Worm (Caenorhabditis elegans) whole organism, L4 larva: Measurements from ENCODE around the gene F27B3.6.

ENCODE experiments used
- F10B5.3 ChIP-seq: sonication (generic microtip); optimal IDR thresholded peaks from 2 replicates; lab custom pipeline; 2016; ENCODE audit warnings: mild to moderate bottlenecking, missing genetic modification characterization, missing compliant biosample characterization
- F26F4.8 ChIP-seq: fragments of 200-800 bp; sonication (Bioruptor generic); conservative IDR thresholded peaks from 2 replicates; pipeline ENCODE4 v1.3.6; 2022; ENCODE audit warnings: missing genetic modification characterization, missing compliant biosample characterization
- F49E8.2 ChIP-seq: sonication (generic microtip); optimal IDR thresholded peaks from 2 replicates; lab custom pipeline; 2016; ENCODE audit warnings: missing compliant biosample characterization, mild to moderate bottlenecking, missing genetic modification characterization, borderline replicate concordance
- R02D3.7 ChIP-seq: fragments of 150-350 bp; sonication (generic microtip); optimal IDR thresholded peaks from 3 replicates; lab custom pipeline; 2014; ENCODE audit warnings: missing biosample characterization, missing genetic modification characterization
- Y105C5A.15 ChIP-seq: fragments of 200-800 bp; sonication (Bioruptor generic); IDR thresholded peaks from 2 replicates; pipeline ENCODE4 v1.3.6; 2022; ENCODE audit warnings: missing genetic modification characterization, missing compliant biosample characterization
- ZK337.2 ChIP-seq: fragments of 200-800 bp; sonication (Bioruptor generic); IDR thresholded peaks from 2 replicates; pipeline ENCODE4 v1.3.6; 2022; ENCODE audit warnings: missing genetic modification reagents, missing genetic modification characterization, missing compliant biosample characterization
- ceh-28 ChIP-seq: fragments of 150-350 bp; optimal IDR thresholded peaks from 2 replicates; lab custom pipeline; 2014; ENCODE audit warnings: missing biosample characterization, missing genetic modification reagents, missing genetic modification characterization
- ceh-44 ChIP-seq: fragments of 200-800 bp; sonication (Bioruptor generic); IDR thresholded peaks from 2 replicates; pipeline ENCODE4 v1.3.6; 2022; ENCODE audit warnings: missing genetic modification reagents, missing genetic modification characterization, missing compliant biosample characterization
- ceh-82 ChIP-seq: sonication (generic microtip); optimal IDR thresholded peaks from 2 replicates; lab custom pipeline; 2017; ENCODE audit warnings: missing biosample characterization, missing genetic modification characterization
- ctbp-1 ChIP-seq: fragments of 200-800 bp; sonication (Bioruptor generic); IDR thresholded peaks from 2 replicates; pipeline ENCODE4 v1.3.6; 2022; ENCODE audit warnings: missing genetic modification reagents, missing genetic modification characterization, missing compliant biosample characterization
- daf-12 ChIP-seq: fragments of 150-350 bp; optimal IDR thresholded peaks from 2 replicates; lab custom pipeline; 2014; ENCODE audit warnings: missing biosample characterization, missing genetic modification reagents, missing genetic modification characterization
- daf-16 ChIP-seq, 3 experiments: sonication (generic microtip); optimal IDR thresholded peaks; 2 replicates each; lab custom pipeline; 2016 to 2017; ENCODE audit warnings: missing genetic modification characterization in 3 of 3, missing genetic modification reagents in 3 of 3, mild to moderate bottlenecking in 2 of 3, missing compliant biosample characterization in 2 of 3, missing biosample characterization in 1 of 3, moderate library complexity in 1 of 3
- daf-19 ChIP-seq: fragments of 200-800 bp; sonication (Bioruptor generic); conservative IDR thresholded peaks from 2 replicates; pipeline ENCODE4 v1.3.6; 2022; ENCODE audit warnings: missing genetic modification characterization, missing compliant biosample characterization
- dpl-1 ChIP-seq: fragments of 150-350 bp; optimal IDR thresholded peaks from 2 replicates; lab custom pipeline; 2014; ENCODE audit warnings: missing biosample characterization, missing genetic modification reagents, missing genetic modification characterization
- egl-27 ChIP-seq: sonication (generic microtip); optimal IDR thresholded peaks from 3 replicates; lab custom pipeline; 2017; ENCODE audit warnings: missing biosample characterization, missing genetic modification reagents, missing genetic modification characterization
- fkh-10 ChIP-seq: fragments of 150-350 bp; optimal IDR thresholded peaks from 2 replicates; lab custom pipeline; 2014; ENCODE audit warnings: missing biosample characterization, missing genetic modification reagents, missing genetic modification characterization
- fos-1 ChIP-seq: fragments of 150-350 bp; optimal IDR thresholded peaks from 2 replicates; lab custom pipeline; 2014; ENCODE audit warnings: missing biosample characterization, missing genetic modification characterization
- hif-1 ChIP-seq, 2 experiments: sonication (generic microtip); optimal IDR thresholded peaks; 2 replicates each; lab custom pipeline; 2016 to 2017; ENCODE audit warnings: missing compliant biosample characterization in 2 of 2, missing genetic modification characterization in 2 of 2, missing genetic modification reagents in 2 of 2, missing genotype in 2 of 2, mild to moderate bottlenecking in 1 of 2
- hmg-1.1 ChIP-seq: fragments of 200-800 bp; sonication (Bioruptor generic); IDR thresholded peaks from 2 replicates; pipeline ENCODE4 v1.3.6; 2022; ENCODE audit warnings: missing genetic modification reagents, missing genetic modification characterization, missing compliant biosample characterization
- lin-38 ChIP-seq: fragments of 200-800 bp; sonication (Bioruptor generic); IDR thresholded peaks from 2 replicates; pipeline ENCODE4 v1.3.6; 2022; ENCODE audit warnings: missing genetic modification reagents, missing genetic modification characterization, missing compliant biosample characterization
- mes-2 ChIP-seq: sonication (generic microtip); optimal IDR thresholded peaks from 2 replicates; lab custom pipeline; 2016; ENCODE audit warnings: missing genotype, mild to moderate bottlenecking, missing genetic modification characterization, missing compliant biosample characterization; ENCODE audit not compliant: poor library complexity, severe bottlenecking
- mxl-2 ChIP-seq: fragments of 200-800 bp; sonication (Bioruptor generic); conservative IDR thresholded peaks from 2 replicates; pipeline ENCODE4 v1.3.6; 2022; ENCODE audit warnings: missing genetic modification reagents, missing genetic modification characterization, missing compliant biosample characterization
- nhr-111 ChIP-seq: fragments of 200-800 bp; sonication (Bioruptor generic); optimal IDR thresholded peaks from 2 replicates; lab custom pipeline; 2018; ENCODE audit warnings: mild to moderate bottlenecking, missing genetic modification characterization, missing compliant biosample characterization
- nhr-237 ChIP-seq: sonication (generic microtip); optimal IDR thresholded peaks from 2 replicates; lab custom pipeline; 2017; ENCODE audit warnings: missing biosample characterization, missing genetic modification characterization
- nhr-48 ChIP-seq: sonication (generic microtip); optimal IDR thresholded peaks from 2 replicates; lab custom pipeline; 2016; ENCODE audit warnings: mild to moderate bottlenecking, missing genetic modification characterization, missing compliant biosample characterization
- nhr-76 ChIP-seq: fragments of 150-350 bp; optimal IDR thresholded peaks from 2 replicates; lab custom pipeline; 2014; ENCODE audit warnings: missing biosample characterization, missing genetic modification characterization
- pha-4 ChIP-seq, 2 experiments: fragments of 150-350 bp in 1 of 2; fragments of 200-800 bp in 1 of 2; sonication (Bioruptor generic) in 1 of 2; IDR thresholded peaks in 1 of 2; optimal IDR thresholded peaks in 1 of 2; 2 replicates each; pipeline versions ENCODE4 v1.3.6 to Lab custom; 2014 to 2022; ENCODE audit warnings: missing genetic modification characterization in 2 of 2, missing genetic modification reagents in 2 of 2, missing biosample characterization in 1 of 2, missing compliant biosample characterization in 1 of 2
- rbr-2 ChIP-seq: sonication (generic microtip); optimal IDR thresholded peaks from 2 replicates; lab custom pipeline; 2016; ENCODE audit warnings: missing genotype, missing genetic modification characterization, missing compliant biosample characterization
- spr-1 ChIP-seq: sonication (generic microtip); optimal IDR thresholded peaks from 2 replicates; lab custom pipeline; 2016; ENCODE audit warnings: mild to moderate bottlenecking, missing genetic modification characterization, missing compliant biosample characterization
- unc-130 ChIP-seq: sonication (generic microtip); optimal IDR thresholded peaks from 2 replicates; lab custom pipeline; 2016; ENCODE audit warnings: missing genetic modification reagents, missing genetic modification characterization, missing compliant biosample characterization
- unc-62 ChIP-seq, 3 experiments: fragments of 150-350 bp in 1 of 3; sonication (generic microtip); optimal IDR thresholded peaks in 2 of 3; peaks in 1 of 3; 1 replicate in 1 of 3; 2 replicates in 2 of 3; lab custom pipeline; 2014 to 2017; ENCODE audit warnings: missing biosample characterization in 3 of 3, missing genetic modification characterization in 3 of 3, missing genetic modification reagents in 3 of 3, missing genotype in 1 of 3
- zip-11 ChIP-seq: fragments of 200-800 bp; sonication (Bioruptor generic); IDR thresholded peaks from 2 replicates; pipeline ENCODE4 v1.3.6; 2022; ENCODE audit warnings: missing genetic modification characterization, missing compliant biosample characterization
- ztf-7 ChIP-seq: fragments of 150-350 bp; optimal IDR thresholded peaks from 2 replicates; lab custom pipeline; 2014; ENCODE audit warnings: missing biosample characterization, missing genetic modification characterization

F27B3.6 gene

ce11 chrIII:6589499-6589898 lies 11.1 kb upstream of the F27B3.6 start:
- TF ChIP-seq unc-62 (GFP tag; optimal IDR thresholded peaks at IDR 0.05 in 1 of 2; lab: Kevin White, UChicago) (peak in 1 of 2 experiments; percentile 92), unc-62 (tag; optimal IDR thresholded peaks at IDR 0.05; lab: Kevin White, UChicago) (no peak), nhr-237 (no peak)

DNA sequence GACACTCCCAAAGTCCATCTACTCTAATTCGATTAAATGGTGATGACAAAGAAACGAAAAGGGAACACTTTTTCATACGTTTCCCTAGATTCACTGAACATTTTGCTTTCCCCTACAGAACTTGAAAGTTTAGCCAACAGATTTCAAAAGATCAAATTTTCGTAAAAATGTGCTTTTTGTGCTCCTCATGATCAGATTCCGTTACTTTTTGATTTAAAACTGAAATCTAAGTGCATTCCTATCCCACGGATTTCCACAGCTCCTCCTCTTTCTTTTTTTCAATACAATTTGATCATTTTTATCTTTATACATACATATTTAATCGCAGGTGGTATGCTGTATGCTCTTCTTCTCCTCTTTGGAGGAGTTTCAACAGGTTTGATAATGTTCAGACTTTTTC lies 9.2 kb upstream of the F27B3.6 start, which contains the start of gene ddo-3:
ddo-3 (plus strand) TSS at position 301 of the 400 bp plus-strand sequence.
- no peak for TF ChIP-seq mxl-2 (GFP tag; lab: Robert Waterston, UW)
- no peak for TF ChIP-seq ceh-44 (GFP tag; lab: Robert Waterston, UW)
- no peak for TF ChIP-seq rbr-2 (tag; lab: Kevin White, UChicago)
- TF ChIP-seq fos-1 (tag; lab: Kevin White, UChicago), result no peak
- no peak for TF ChIP-seq ceh-82 (tag; lab: Kevin White, UChicago)
- no peak for TF ChIP-seq ceh-28 (tag; lab: Kevin White, UChicago)
- TF ChIP-seq unc-130 (GFP tag; lab: Kevin White, UChicago), result no peak
- no peak for TF ChIP-seq nhr-111 (GFP tag; lab: Kevin White, UChicago)
- no peak for TF ChIP-seq ZK337.2 (GFP tag; lab: Robert Waterston, UW)
- TF ChIP-seq nhr-48, result no peak
- no peak for TF ChIP-seq ctbp-1 (GFP tag; lab: Robert Waterston, UW)

DNA sequence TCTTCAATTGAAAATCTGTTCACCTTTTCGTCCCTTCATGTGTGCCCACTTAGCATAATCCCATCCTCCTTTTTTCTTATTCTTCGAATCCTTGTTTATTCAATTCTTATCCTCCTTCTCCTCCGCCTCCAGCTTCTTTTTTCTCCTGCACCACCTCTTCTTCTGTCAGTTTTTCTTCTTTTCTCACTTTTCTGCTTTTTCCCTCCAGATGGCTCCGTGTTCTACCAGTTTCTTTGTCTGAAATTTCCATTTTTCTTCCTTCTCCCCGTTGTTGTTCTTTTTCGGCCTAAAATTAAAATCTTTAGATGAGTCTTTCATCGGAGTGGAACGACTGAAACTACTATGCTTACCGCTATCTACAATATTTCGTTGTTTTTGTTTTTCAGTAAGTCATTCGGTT lies 3.2 kb upstream of the F27B3.6 start, which contains the start of gene acr-21:
acr-21 (plus strand) TSS at position 301 of the 400 bp plus-strand sequence.
- TF ChIP-seq pha-4 (GFP tag; IDR thresholded peaks at IDR 0.05; lab: Robert Waterston, UW) (no peak), pha-4 (tag; optimal IDR thresholded peaks at IDR 0.05; lab: Kevin White, UChicago) (no peak), fkh-10 (GFP tag; lab: Kevin White, UChicago) (peak; percentile 3), spr-1 (tag; lab: Kevin White, UChicago) (no peak)

DNA sequence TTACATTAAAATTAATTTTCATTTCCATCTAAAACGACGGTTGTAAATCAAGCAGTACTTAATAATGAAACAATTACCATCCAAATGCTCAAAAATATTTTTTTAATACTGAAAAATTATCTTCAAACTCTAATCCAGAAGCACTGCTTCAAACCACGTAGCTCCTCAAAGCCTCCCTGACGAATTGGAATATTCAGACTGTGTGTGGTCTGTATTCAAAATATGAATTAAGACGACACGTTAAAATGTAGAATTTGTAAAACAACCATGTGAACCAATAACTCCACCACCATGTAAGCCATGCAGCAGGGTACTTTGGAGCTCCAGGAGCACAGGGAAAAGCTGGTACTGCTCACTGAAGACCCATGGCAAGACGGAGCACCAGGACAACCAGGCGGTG lies 993 bp upstream of the F27B3.6 start, which contains the start of gene F27B3.8:
F27B3.8 (plus strand) TSS at position 301 of the 400 bp plus-strand sequence.
- no peak for TF ChIP-seq egl-27 (tag; lab: Kevin White, UChicago)
- no peak for TF ChIP-seq R02D3.7 (tag; lab: Kevin White, UChicago)
- no peak for TF ChIP-seq mxl-2 (GFP tag; lab: Robert Waterston, UW)
- no peak for TF ChIP-seq mes-2 (tag; lab: Kevin White, UChicago)

DNA sequence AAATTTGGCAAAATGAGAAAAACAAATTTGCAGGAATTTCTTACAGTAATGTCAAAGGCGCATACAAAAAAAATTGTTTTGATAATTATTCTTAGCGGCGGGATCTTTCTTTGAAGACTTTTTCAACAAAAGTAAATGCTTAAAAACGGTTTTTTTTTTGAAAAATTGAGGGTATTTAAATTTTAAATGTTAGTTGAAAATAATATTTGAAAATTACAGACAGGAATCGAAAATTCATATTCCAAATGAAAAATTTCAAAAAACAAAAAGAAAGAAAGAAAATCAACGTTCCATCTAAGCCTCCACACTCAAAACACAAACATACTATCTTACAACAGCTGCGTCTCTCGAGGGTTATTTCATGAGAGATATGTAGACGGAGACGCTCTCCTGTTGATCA lies 1.2 kb downstream of the F27B3.6 start:
- TF ChIP-seq hif-1 (tag; optimal IDR thresholded peaks at IDR 0.05; lab: Kevin White, UChicago) (no peak), unc-62 (GFP tag; optimal IDR thresholded peaks at IDR 0.05 in 1 of 2; lab: Kevin White, UChicago) (peak in 1 of 2 experiments; percentile 55), unc-62 (tag; optimal IDR thresholded peaks at IDR 0.05; lab: Kevin White, UChicago) (no peak)
- TF ChIP-seq, all 104 proteins: peak for 1

ce11 chrIII:6558487-6558886 lies 19.9 kb downstream of the F27B3.6 start, which contains the start of gene C09E7.8:
Gene C09E7.8 (minus strand): TSS chrIII:6558587.
- TF ChIP-seq egl-27 (tag; lab: Kevin White, UChicago) (no peak), F26F4.8 (no peak), zip-11 (GFP tag; lab: Robert Waterston, UW) (no peak), nhr-76 (no peak), ztf-7 (no peak), F49E8.2 (tag; lab: Kevin White, UChicago) (no peak), dpl-1 (GFP tag; lab: Kevin White, UChicago) (no peak), lin-38 (GFP tag; lab: Robert Waterston, UW) (no peak), mxl-2 (GFP tag; lab: Robert Waterston, UW) (no peak), daf-12 (no peak), daf-19 (GFP tag; lab: Robert Waterston, UW) (no peak), Y105C5A.15 (GFP tag; lab: Robert Waterston, UW) (no peak), F10B5.3 (no peak), pha-4 (GFP tag; IDR thresholded peaks at IDR 0.05; lab: Robert Waterston, UW) (no peak), pha-4 (tag; optimal IDR thresholded peaks at IDR 0.05; lab: Kevin White, UChicago) (no peak), hmg-1.1 (GFP tag; lab: Robert Waterston, UW) (no peak), daf-16 (GFP tag; optimal IDR thresholded peaks at IDR 0.05; lab: Kevin White, UChicago) (no peak), daf-16 (tag; optimal IDR thresholded peaks at IDR 0.05; lab: Kevin White, UChicago) (no peak), hif-1 (tag; optimal IDR thresholded peaks at IDR 0.05; lab: Kevin White, UChicago) (no peak)
